Worm (Caenorhabditis elegans) whole organism, L4 larva: ENCODE data around the gene gex-5.

Experiments used
- F10B5.3 ChIP-seq: sonication (generic microtip); optimal IDR thresholded peaks from 2 replicates; lab custom pipeline; 2016; ENCODE audit warnings: mild to moderate bottlenecking, missing genetic modification characterization, missing compliant biosample characterization
- F37D6.2 ChIP-seq: sonication (generic microtip); optimal IDR thresholded peaks from 2 replicates; lab custom pipeline; 2016; ENCODE audit warnings: mild to moderate bottlenecking, missing genetic modification characterization, missing compliant biosample characterization
- F44E2.7 ChIP-seq: fragments of 200-800 bp; sonication (Bioruptor generic); IDR thresholded peaks from 2 replicates; pipeline ENCODE4 v2.1.2; 2022; ENCODE audit warnings: missing genetic modification characterization, missing compliant biosample characterization
- F49E8.2 ChIP-seq: sonication (generic microtip); optimal IDR thresholded peaks from 2 replicates; lab custom pipeline; 2016; ENCODE audit warnings: missing compliant biosample characterization, mild to moderate bottlenecking, missing genetic modification characterization, borderline replicate concordance
- T26A8.4 ChIP-seq: fragments of 200-800 bp; sonication (Bioruptor generic); IDR thresholded peaks from 2 replicates; pipeline ENCODE4 v1.3.6; 2022; ENCODE audit warnings: missing genetic modification characterization, missing compliant biosample characterization
- Y48G9A.11 ChIP-seq: fragments of 200-800 bp; sonication (Bioruptor generic); IDR thresholded peaks from 2 replicates; pipeline ENCODE4 v1.3.6; 2022; ENCODE audit warnings: missing genetic modification reagents, missing genetic modification characterization, missing compliant biosample characterization
- Y5F2A.4 ChIP-seq: fragments of 200-800 bp; sonication (Bioruptor generic); optimal IDR thresholded peaks from 2 replicates; lab custom pipeline; 2018; ENCODE audit warnings: mild to moderate bottlenecking, missing genetic modification characterization, missing compliant biosample characterization
- ama-1 ChIP-seq: fragments of 150-350 bp; optimal IDR thresholded peaks from 2 replicates; lab custom pipeline; 2014; ENCODE audit warnings: inconsistent platforms, mixed read lengths
- ceh-32 ChIP-seq: sonication (generic microtip); optimal IDR thresholded peaks from 2 replicates; lab custom pipeline; 2016; ENCODE audit warnings: mild to moderate bottlenecking, missing genetic modification characterization, missing compliant biosample characterization; ENCODE audit not compliant: poor library complexity
- ceh-44 ChIP-seq: fragments of 200-800 bp; sonication (Bioruptor generic); IDR thresholded peaks from 2 replicates; pipeline ENCODE4 v1.3.6; 2022; ENCODE audit warnings: missing genetic modification reagents, missing genetic modification characterization, missing compliant biosample characterization
- ceh-62 ChIP-seq: sonication (generic microtip); optimal IDR thresholded peaks from 2 replicates; lab custom pipeline; 2017; ENCODE audit warnings: missing biosample characterization, missing genetic modification characterization
- ceh-82 ChIP-seq: sonication (generic microtip); optimal IDR thresholded peaks from 2 replicates; lab custom pipeline; 2017; ENCODE audit warnings: missing biosample characterization, missing genetic modification characterization
- cey-2 ChIP-seq: sonication (generic microtip); optimal IDR thresholded peaks from 3 replicates; lab custom pipeline; 2017; ENCODE audit warnings: missing genetic modification characterization, mild to moderate bottlenecking, missing compliant biosample characterization, antibody characterized with exemption, borderline replicate concordance; ENCODE audit not compliant: insufficient read depth
- ctbp-1 ChIP-seq: fragments of 200-800 bp; sonication (Bioruptor generic); IDR thresholded peaks from 2 replicates; pipeline ENCODE4 v1.3.6; 2022; ENCODE audit warnings: missing genetic modification reagents, missing genetic modification characterization, missing compliant biosample characterization
- daf-16 ChIP-seq, 3 experiments: sonication (generic microtip); optimal IDR thresholded peaks; 2 replicates each; lab custom pipeline; 2016 to 2017; ENCODE audit warnings: missing genetic modification characterization in 3 of 3, missing genetic modification reagents in 3 of 3, mild to moderate bottlenecking in 2 of 3, missing compliant biosample characterization in 2 of 3, missing biosample characterization in 1 of 3, moderate library complexity in 1 of 3
- daf-19 ChIP-seq: fragments of 200-800 bp; sonication (Bioruptor generic); conservative IDR thresholded peaks from 2 replicates; pipeline ENCODE4 v1.3.6; 2022; ENCODE audit warnings: missing genetic modification characterization, missing compliant biosample characterization
- dmd-6 ChIP-seq: fragments of 200-800 bp; sonication (Bioruptor generic); IDR thresholded peaks from 2 replicates; pipeline ENCODE4 v1.3.6; 2022; ENCODE audit warnings: missing genetic modification reagents, missing genetic modification characterization, missing compliant biosample characterization
- dpl-1 ChIP-seq: fragments of 150-350 bp; optimal IDR thresholded peaks from 2 replicates; lab custom pipeline; 2014; ENCODE audit warnings: missing biosample characterization, missing genetic modification reagents, missing genetic modification characterization
- duxl-1 ChIP-seq: sonication (generic microtip); optimal IDR thresholded peaks from 2 replicates; lab custom pipeline; 2016; ENCODE audit warnings: mild to moderate bottlenecking, missing genetic modification characterization, moderate library complexity, missing compliant biosample characterization; ENCODE audit not compliant: poor library complexity
- egl-27 ChIP-seq: sonication (generic microtip); optimal IDR thresholded peaks from 3 replicates; lab custom pipeline; 2017; ENCODE audit warnings: missing biosample characterization, missing genetic modification reagents, missing genetic modification characterization
- hif-1 ChIP-seq, 2 experiments: sonication (generic microtip); optimal IDR thresholded peaks; 2 replicates each; lab custom pipeline; 2016 to 2017; ENCODE audit warnings: missing compliant biosample characterization in 2 of 2, missing genetic modification characterization in 2 of 2, missing genetic modification reagents in 2 of 2, missing genotype in 2 of 2, mild to moderate bottlenecking in 1 of 2
- hlh-11 ChIP-seq: fragments of 200-800 bp; sonication (Bioruptor generic); optimal IDR thresholded peaks from 2 replicates; lab custom pipeline; 2018; ENCODE audit warnings: mild to moderate bottlenecking, missing genetic modification characterization, missing compliant biosample characterization
- hlh-30 ChIP-seq: sonication (generic microtip); optimal IDR thresholded peaks from 2 replicates; lab custom pipeline; 2017; ENCODE audit warnings: antibody characterized with exemption, mild to moderate bottlenecking, missing genetic modification characterization, missing compliant biosample characterization; ENCODE audit not compliant: insufficient read depth
- hmg-1.1 ChIP-seq: fragments of 200-800 bp; sonication (Bioruptor generic); IDR thresholded peaks from 2 replicates; pipeline ENCODE4 v1.3.6; 2022; ENCODE audit warnings: missing genetic modification reagents, missing genetic modification characterization, missing compliant biosample characterization
- lin-13 ChIP-seq: fragments of 150-350 bp; optimal IDR thresholded peaks from 2 replicates; lab custom pipeline; 2014; ENCODE audit warnings: missing biosample characterization, missing genetic modification reagents, missing genetic modification characterization
- lin-38 ChIP-seq: fragments of 200-800 bp; sonication (Bioruptor generic); IDR thresholded peaks from 2 replicates; pipeline ENCODE4 v1.3.6; 2022; ENCODE audit warnings: missing genetic modification reagents, missing genetic modification characterization, missing compliant biosample characterization
- lin-39 ChIP-seq: fragments of 150-350 bp; optimal IDR thresholded peaks from 2 replicates; lab custom pipeline; 2014; ENCODE audit warnings: missing biosample characterization, missing genetic modification reagents, missing genetic modification characterization
- lir-3 ChIP-seq: sonication (generic microtip); optimal IDR thresholded peaks from 2 replicates; lab custom pipeline; 2016; ENCODE audit warnings: mild to moderate bottlenecking, missing genetic modification characterization, missing compliant biosample characterization
- lsy-2 ChIP-seq, 2 experiments: fragments of 150-350 bp in 1 of 2; sonication (generic microtip) in 1 of 2; optimal IDR thresholded peaks; 2 replicates each; lab custom pipeline; 2014 to 2017; ENCODE audit warnings: missing biosample characterization in 2 of 2, missing genetic modification characterization in 2 of 2
- mxl-3 ChIP-seq: fragments of 200-800 bp; sonication (Bioruptor generic); optimal IDR thresholded peaks from 2 replicates; lab custom pipeline; 2018; ENCODE audit warnings: mild to moderate bottlenecking, missing genetic modification characterization, missing compliant biosample characterization
- nhr-11 ChIP-seq: fragments of 150-350 bp; optimal IDR thresholded peaks from 2 replicates; lab custom pipeline; 2014; ENCODE audit warnings: missing biosample characterization, missing genetic modification characterization
- nhr-111 ChIP-seq: fragments of 200-800 bp; sonication (Bioruptor generic); optimal IDR thresholded peaks from 2 replicates; lab custom pipeline; 2018; ENCODE audit warnings: mild to moderate bottlenecking, missing genetic modification characterization, missing compliant biosample characterization
- nhr-237 ChIP-seq: sonication (generic microtip); optimal IDR thresholded peaks from 2 replicates; lab custom pipeline; 2017; ENCODE audit warnings: missing biosample characterization, missing genetic modification characterization
- nhr-25 ChIP-seq: sonication (generic microtip); optimal IDR thresholded peaks from 2 replicates; lab custom pipeline; 2017; ENCODE audit warnings: missing genetic modification characterization, mild to moderate bottlenecking, missing compliant biosample characterization, antibody characterized with exemption, moderate library complexity, borderline replicate concordance; ENCODE audit not compliant: insufficient read depth
- nhr-41 ChIP-seq: fragments of 200-800 bp; sonication (Bioruptor generic); IDR thresholded peaks from 2 replicates; pipeline ENCODE4 v1.3.6; 2022; ENCODE audit warnings: missing genetic modification reagents, missing genetic modification characterization, missing compliant biosample characterization
- nhr-48 ChIP-seq: sonication (generic microtip); optimal IDR thresholded peaks from 2 replicates; lab custom pipeline; 2016; ENCODE audit warnings: mild to moderate bottlenecking, missing genetic modification characterization, missing compliant biosample characterization
- nhr-6 ChIP-seq: fragments of 150-350 bp; optimal IDR thresholded peaks from 2 replicates; lab custom pipeline; 2014; ENCODE audit warnings: missing biosample characterization, missing genetic modification characterization
- rbr-2 ChIP-seq: sonication (generic microtip); optimal IDR thresholded peaks from 2 replicates; lab custom pipeline; 2016; ENCODE audit warnings: missing genotype, missing genetic modification characterization, missing compliant biosample characterization
- set-16 ChIP-seq: fragments of 200-800 bp; sonication (Bioruptor generic); IDR thresholded peaks from 2 replicates; pipeline ENCODE4 v1.3.6; 2022; ENCODE audit warnings: missing genetic modification reagents, missing genetic modification characterization, missing compliant biosample characterization
- snpc-1.2 ChIP-seq: fragments of 200-800 bp; sonication (Bioruptor generic); IDR thresholded peaks from 2 replicates; pipeline ENCODE4 v1.3.6; 2022; ENCODE audit warnings: missing genetic modification reagents, missing genetic modification characterization, missing compliant biosample characterization
- snpc-4 ChIP-seq: fragments of 150-350 bp; optimal IDR thresholded peaks from 2 replicates; lab custom pipeline; 2014; ENCODE audit warnings: missing biosample characterization, missing genetic modification characterization
- tra-1 ChIP-seq: fragments of 200-800 bp; sonication (Bioruptor generic); IDR thresholded peaks from 2 replicates; pipeline ENCODE4 v1.3.6; 2022; ENCODE audit warnings: missing genetic modification reagents, missing genetic modification characterization, missing compliant biosample characterization
- unc-62 ChIP-seq, 3 experiments: fragments of 150-350 bp in 1 of 3; sonication (generic microtip); optimal IDR thresholded peaks in 2 of 3; peaks in 1 of 3; 1 replicate in 1 of 3; 2 replicates in 2 of 3; lab custom pipeline; 2014 to 2017; ENCODE audit warnings: missing biosample characterization in 3 of 3, missing genetic modification characterization in 3 of 3, missing genetic modification reagents in 3 of 3, missing genotype in 1 of 3
- zip-11 ChIP-seq: fragments of 200-800 bp; sonication (Bioruptor generic); IDR thresholded peaks from 2 replicates; pipeline ENCODE4 v1.3.6; 2022; ENCODE audit warnings: missing genetic modification characterization, missing compliant biosample characterization
- zip-2 ChIP-seq: fragments of 150-350 bp; optimal IDR thresholded peaks from 2 replicates; lab custom pipeline; 2014; ENCODE audit warnings: missing biosample characterization, missing genetic modification characterization
- ztf-11 ChIP-seq: fragments of 150-350 bp; optimal IDR thresholded peaks from 2 replicates; lab custom pipeline; 2014; ENCODE audit warnings: missing biosample characterization, missing genetic modification characterization
- ztf-7 ChIP-seq: fragments of 150-350 bp; optimal IDR thresholded peaks from 2 replicates; lab custom pipeline; 2014; ENCODE audit warnings: missing biosample characterization, missing genetic modification characterization

gex-5 gene

ce11 chrIII:4756983-4757382 is 24.8 kb downstream of the gex-5 start, which contains the start of gene fbxl-2 (continued):
- peak; percentile 83 for TF ChIP-seq F10B5.3
- TF ChIP-seq ctbp-1 = peak; percentile 85
- peak; percentile 68 for TF ChIP-seq nhr-25 (tag; lab: Kevin White, UChicago)
- no peak for TF ChIP-seq lin-39 (tag; lab: Kevin White, UChicago)
- TF ChIP-seq F44E2.7 = no peak
- peak; percentile 55 to 84 for TF ChIP-seq daf-16 (GFP tag; optimal IDR thresholded peaks at IDR 0.05; lab: Kevin White, UChicago)
- peak; percentile 55 for TF ChIP-seq daf-16 (tag; optimal IDR thresholded peaks at IDR 0.05; lab: Kevin White, UChicago)
- TF ChIP-seq ztf-11 (tag; lab: Kevin White, UChicago) = no peak
- TF ChIP-seq unc-62 (GFP tag; optimal IDR thresholded peaks at IDR 0.05 in 1 of 2; lab: Kevin White, UChicago) = peak in 1 of 2 experiments; percentile 92
- no peak for TF ChIP-seq unc-62 (tag; optimal IDR thresholded peaks at IDR 0.05; lab: Kevin White, UChicago)
- TF ChIP-seq nhr-48 (tag; lab: Kevin White, UChicago) = peak; percentile 70
- TF ChIP-seq dpl-1 = peak; percentile 100
- TF ChIP-seq duxl-1 (tag; lab: Kevin White, UChicago) = peak; percentile 94
- peak; percentile 94 for TF ChIP-seq lin-38 (GFP tag; lab: Robert Waterston, UW)
- peak; percentile 84 for TF ChIP-seq ztf-7 (tag; lab: Kevin White, UChicago)
- TF ChIP-seq Y48G9A.11 = peak; percentile 73
- peak; percentile 94 for TF ChIP-seq hmg-1.1 (GFP tag; lab: Robert Waterston, UW)
- TF ChIP-seq lin-13 (GFP tag; lab: Kevin White, UChicago) = peak; percentile 94
- TF ChIP-seq nhr-41 (GFP tag; lab: Robert Waterston, UW) = peak; percentile 51; the same call in 1 of the 2 replicates
- TF ChIP-seq daf-19 (GFP tag; lab: Robert Waterston, UW) = no peak
- TF ChIP-seq ceh-32 (tag; lab: Kevin White, UChicago) = peak; percentile 44
- TF ChIP-seq cey-2 (tag; lab: Kevin White, UChicago) = no peak
- TF ChIP-seq egl-27 (tag; lab: Kevin White, UChicago) = no peak
- TF ChIP-seq nhr-111 = peak; percentile 55
- peak; percentile 89 for TF ChIP-seq hlh-11 (tag; lab: Kevin White, UChicago)
- peak; percentile 77 for TF ChIP-seq mxl-3 (GFP tag; lab: Kevin White, UChicago)
- 0 out of 2 replicates have a peak, but pooled peaks have one; percentile 6 for TF ChIP-seq ceh-44 (GFP tag; lab: Robert Waterston, UW)
- TF ChIP-seq dmd-6 = peak; percentile 91
- TF ChIP-seq Y5F2A.4 (GFP tag; lab: Kevin White, UChicago) = peak; percentile 37
- TF ChIP-seq nhr-237 (tag; lab: Kevin White, UChicago) = no peak
- TF ChIP-seq hlh-30 (tag; lab: Kevin White, UChicago) = peak; percentile 90
- TF ChIP-seq tra-1 (GFP tag; lab: Robert Waterston, UW) = peak; percentile 84
- TF ChIP-seq F37D6.2 (tag; lab: Kevin White, UChicago) = peak; percentile 92
- TF ChIP-seq hif-1 (tag; optimal IDR thresholded peaks at IDR 0.05; lab: Kevin White, UChicago) = peak; percentile 17 to 84

- peak; percentile 34 for TF ChIP-seq zip-2 (tag; lab: Kevin White, UChicago)
- TF ChIP-seq lsy-2 (tag; optimal IDR thresholded peaks at IDR 0.05; lab: Kevin White, UChicago) = peak; percentile 84 to 98
- no peak for TF ChIP-seq snpc-1.2 (GFP tag; lab: Robert Waterston, UW)
- no peak for TF ChIP-seq egl-27 (tag; lab: Kevin White, UChicago)
- TF ChIP-seq nhr-11 = peak; percentile 92
- peak; percentile 88 for TF ChIP-seq rbr-2
- no peak for TF ChIP-seq Y48G9A.11
- peak; percentile 80 for TF ChIP-seq F37D6.2 (tag; lab: Kevin White, UChicago)
- TF ChIP-seq ceh-62 = no peak
- no peak for TF ChIP-seq ama-1 (lab: Kevin White, UChicago)
- no peak for TF ChIP-seq snpc-4 (tag; lab: Kevin White, UChicago)
- TF ChIP-seq T26A8.4 (GFP tag; lab: Robert Waterston, UW) = peak; percentile 74
- TF ChIP-seq lir-3 (tag; lab: Kevin White, UChicago) = no peak
- peak; percentile 89 for TF ChIP-seq nhr-6
- TF ChIP-seq ceh-82 (tag; lab: Kevin White, UChicago) = no peak
- TF ChIP-seq set-16 (GFP tag; lab: Robert Waterston, UW) = no peak
- no peak for TF ChIP-seq lin-39 (tag; lab: Kevin White, UChicago)
- no peak for TF ChIP-seq F49E8.2
- TF ChIP-seq zip-11 = no peak
These were observed 27.7 kb downstream of the gex-5 start, which contains the start of the genes rps-0 and rbg-3 for ce11 chrIII:4754001-4754561. TSS of gene rps-0 (minus strand) at chrIII:4754051. TSS of gene rbg-3 (plus strand) at chrIII:4754424.
